Worm (Caenorhabditis elegans): Measurements from ENCODE around the gene F47B8.3.

ce11 chrV:14331477-14331876 lies 8.7 kb upstream of the F47B8.3 start, which contains the start of gene F47B8.8:
- TF ChIP-seq ama-1 (optimal IDR thresholded peaks at IDR 0.05) (no peak), flt-1 (GFP tag; IDR thresholded peaks at IDR 0.05) (no peak), hmbx-1 (tag; optimal IDR thresholded peaks at IDR 0.05) (no peak), B0310.2 (tag; optimal IDR thresholded peaks at IDR 0.05) (no peak)

Measured in whole organism, early embryonic.